Worm (Caenorhabditis elegans): ENCODE measurements around the gene srd-41.

Gene srd-41

ce11 chrX:12313779-12314178, 12.7 kb upstream of the srd-41 start:
- TF ChIP-seq him-1 (tag; optimal IDR thresholded peaks at IDR 0.05) = no peak
- TF ChIP-seq W03F9.2 (tag; optimal IDR thresholded peaks at IDR 0.05) = no peak
- TF ChIP-seq dao-5 (tag; optimal IDR thresholded peaks at IDR 0.05) = no peak

DNA sequence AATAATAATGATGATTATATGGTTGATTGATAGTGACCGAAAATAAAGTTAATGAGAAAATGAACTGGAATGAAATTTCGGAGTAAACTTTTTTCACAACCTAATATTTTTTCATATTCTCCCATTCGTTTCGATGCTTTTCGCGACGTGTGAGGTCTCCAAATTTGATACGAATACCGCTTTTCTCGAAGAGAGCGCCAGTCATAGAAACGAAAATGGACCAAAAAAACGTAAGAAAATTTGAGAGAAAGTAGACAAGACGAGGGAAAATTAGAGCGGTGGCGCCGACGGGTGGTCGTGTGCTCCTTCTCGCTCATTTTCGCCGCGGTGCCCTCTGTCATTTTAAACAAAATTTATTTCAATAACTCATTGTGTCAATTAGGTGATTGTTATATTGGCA, 12.1 kb upstream of the srd-41 start:
- TF ChIP-seq W03F9.2 (tag; optimal IDR thresholded peaks at IDR 0.05) (no peak), dao-5 (tag; optimal IDR thresholded peaks at IDR 0.05) (no peak), him-1 (tag; optimal IDR thresholded peaks at IDR 0.05) (no peak)

DNA sequence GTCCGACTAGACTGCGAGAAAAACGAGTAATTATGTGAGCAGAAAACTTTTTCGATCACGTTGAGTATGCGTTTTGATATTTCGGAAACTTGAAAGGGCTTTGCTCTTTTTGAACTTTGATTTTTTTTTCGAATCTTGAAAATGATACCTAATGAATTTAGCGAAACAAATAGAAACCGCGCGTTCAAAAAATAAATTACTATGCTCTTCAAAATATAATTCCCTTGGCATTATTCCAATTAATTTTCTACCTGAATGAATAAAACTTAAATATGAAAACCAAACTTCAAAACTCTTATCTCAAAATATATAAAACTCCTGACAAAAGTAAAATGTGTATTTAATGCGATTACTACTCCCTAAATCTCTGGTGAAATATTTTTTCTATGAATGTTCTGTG, 11.3 kb upstream of the srd-41 start, which contains the start of gene xtr-2:
TSS of gene xtr-2 (plus strand) at position 301 of the 400 bp plus-strand sequence.
- TF ChIP-seq dao-5 (tag; optimal IDR thresholded peaks at IDR 0.05) (no peak), him-1 (tag; optimal IDR thresholded peaks at IDR 0.05) (no peak), W03F9.2 (tag; optimal IDR thresholded peaks at IDR 0.05) (no peak)

DNA sequence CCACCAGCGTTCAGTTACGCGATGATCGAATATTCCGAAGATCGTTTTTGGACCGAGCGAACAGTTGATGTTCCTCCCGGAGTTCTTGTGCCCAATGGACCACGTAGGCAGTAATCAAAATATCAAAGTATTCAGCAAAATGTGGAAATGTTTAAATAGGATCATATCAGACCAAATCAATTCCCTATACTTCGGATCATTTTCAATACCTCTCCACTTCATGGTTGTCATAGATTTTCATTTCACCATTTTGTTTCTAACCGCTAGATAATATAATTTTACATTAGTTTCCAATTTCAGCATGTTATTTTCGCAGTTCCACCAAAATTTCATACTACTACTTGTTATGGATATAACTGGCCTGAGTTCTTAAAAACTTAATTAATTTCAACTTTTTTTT, 9.0 kb upstream of the srd-41 start:
- TF ChIP-seq him-1 (tag; optimal IDR thresholded peaks at IDR 0.05) (no peak), dao-5 (tag; optimal IDR thresholded peaks at IDR 0.05) (no peak), W03F9.2 (tag; optimal IDR thresholded peaks at IDR 0.05) (no peak)

DNA sequence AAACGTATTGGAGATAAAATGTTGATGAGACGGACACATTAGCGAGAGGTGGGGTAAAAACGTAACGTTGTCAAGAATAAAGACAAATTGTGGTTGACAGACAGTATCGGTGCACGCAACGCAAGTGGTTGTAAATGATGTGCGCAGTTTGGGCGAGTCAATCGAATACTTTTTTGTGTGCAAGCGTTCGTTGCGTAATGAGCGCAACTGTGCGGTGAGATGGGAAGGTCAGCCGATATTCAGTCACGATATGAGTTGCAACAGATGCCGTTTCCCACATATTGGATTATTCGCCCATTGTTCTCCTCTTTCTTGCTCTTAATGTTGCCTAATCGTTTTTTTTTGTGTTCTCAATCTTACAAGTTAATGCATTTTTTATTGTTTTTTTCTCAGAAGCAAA, 5.8 kb upstream of the srd-41 start, which contains the start of gene ceh-40:
TSS of gene ceh-40 (minus strand) at position 41 of the 400 bp plus-strand sequence.
- TF ChIP-seq dao-5 (tag; optimal IDR thresholded peaks at IDR 0.05) (no peak), W03F9.2 (tag; optimal IDR thresholded peaks at IDR 0.05) (no peak), him-1 (tag; optimal IDR thresholded peaks at IDR 0.05) (no peak)

DNA sequence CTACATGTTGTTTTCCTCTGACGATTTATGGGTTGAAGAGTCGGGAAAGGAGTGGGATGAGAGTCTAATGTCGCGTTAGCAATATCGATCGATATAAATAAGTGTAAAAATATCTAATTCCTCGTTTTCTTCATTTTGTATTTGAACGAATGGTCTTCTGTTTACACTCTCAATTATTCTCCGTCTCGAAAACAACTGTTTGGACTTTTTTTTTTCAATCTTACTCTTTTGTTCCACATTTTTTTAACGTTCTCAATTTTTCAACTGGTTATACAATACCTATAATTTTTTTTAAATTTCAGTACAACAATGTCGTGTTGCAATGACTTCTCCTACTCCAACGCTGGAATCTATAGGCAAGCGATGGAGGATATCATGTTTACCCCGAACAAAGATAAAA, 5.2 kb upstream of the srd-41 start, which contains the start of gene F17A2.13:
TSS of gene F17A2.13 (plus strand) at position 301 of the 400 bp plus-strand sequence.
- no peak for TF ChIP-seq W03F9.2 (tag; optimal IDR thresholded peaks at IDR 0.05)
- no peak for TF ChIP-seq dao-5 (tag; optimal IDR thresholded peaks at IDR 0.05)
- no peak for TF ChIP-seq him-1 (tag; optimal IDR thresholded peaks at IDR 0.05)

ce11 chrX:12323439-12323838, 3.1 kb upstream of the srd-41 start, which contains the start of gene srd-40:
TSS of gene srd-40 (plus strand) at chrX:12323739.
- no peak for TF ChIP-seq dao-5 (tag; optimal IDR thresholded peaks at IDR 0.05)
- TF ChIP-seq W03F9.2 (tag; optimal IDR thresholded peaks at IDR 0.05) = no peak
- no peak for TF ChIP-seq him-1 (tag; optimal IDR thresholded peaks at IDR 0.05)

DNA sequence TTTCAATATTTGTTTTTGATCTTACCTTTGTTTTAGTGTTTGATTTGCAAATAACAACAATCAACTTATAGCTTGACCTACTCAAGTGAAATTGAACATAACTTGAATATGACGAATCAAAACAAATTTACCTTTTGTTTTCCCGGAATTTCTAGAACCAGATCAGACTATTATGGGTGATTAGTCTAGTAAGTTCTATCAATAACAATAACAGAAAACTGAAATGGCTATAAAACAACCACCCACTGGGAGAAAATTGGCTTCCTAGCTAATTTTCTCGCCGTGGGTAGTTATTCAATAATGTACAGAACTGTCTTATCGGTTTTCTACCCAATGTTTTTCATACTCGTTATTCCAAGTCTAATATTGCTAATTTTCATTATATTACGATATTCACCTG, 2.2 kb downstream of the srd-41 start, which contains the start of gene srd-45:
TSS of gene srd-45 (plus strand) at position 301 of the 400 bp plus-strand sequence.
- TF ChIP-seq dao-5 (tag; optimal IDR thresholded peaks at IDR 0.05) = no peak
- no peak for TF ChIP-seq him-1 (tag; optimal IDR thresholded peaks at IDR 0.05)

- TF ChIP-seq him-1 (tag; optimal IDR thresholded peaks at IDR 0.05) = no peak
These were observed 5.3 kb downstream of the srd-41 start, which contains the start of gene srd-46 for ce11 chrX:12331795-12332194. TSS of gene srd-46 (plus strand) at chrX:12332095.

DNA sequence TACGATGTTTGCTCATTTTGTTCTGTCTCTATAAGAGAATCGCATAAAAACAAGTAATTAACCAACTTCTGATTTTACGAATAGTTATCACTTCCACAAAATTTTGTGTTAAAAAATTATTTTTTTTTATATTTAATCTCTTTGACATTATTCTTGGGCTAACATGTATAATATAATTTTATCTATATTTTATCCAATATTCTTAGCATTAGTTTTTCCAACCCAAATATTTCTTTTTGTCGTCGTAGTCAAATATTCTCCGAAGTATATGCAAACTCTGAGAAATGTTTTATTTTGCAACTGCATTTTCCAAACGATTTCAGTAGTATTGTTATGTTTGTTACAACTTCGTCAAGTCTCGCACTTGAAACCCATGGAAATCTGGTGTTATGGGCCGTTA, 7.0 kb downstream of the srd-41 start, which contains the start of gene srd-47:
TSS of gene srd-47 (plus strand) at position 164 of the 400 bp plus-strand sequence.
- TF ChIP-seq W03F9.2 (tag; optimal IDR thresholded peaks at IDR 0.05) = no peak
- no peak for TF ChIP-seq dao-5 (tag; optimal IDR thresholded peaks at IDR 0.05)
- no peak for TF ChIP-seq him-1 (tag; optimal IDR thresholded peaks at IDR 0.05)

ce11 chrX:12335808-12336207, 9.3 kb downstream of the srd-41 start, which contains the start of gene srd-48:
TSS of gene srd-48 (plus strand) at chrX:12336108.
- TF ChIP-seq W03F9.2 (tag; optimal IDR thresholded peaks at IDR 0.05) = no peak
- TF ChIP-seq dao-5 (tag; optimal IDR thresholded peaks at IDR 0.05) = no peak
- no peak for TF ChIP-seq him-1 (tag; optimal IDR thresholded peaks at IDR 0.05)

DNA sequence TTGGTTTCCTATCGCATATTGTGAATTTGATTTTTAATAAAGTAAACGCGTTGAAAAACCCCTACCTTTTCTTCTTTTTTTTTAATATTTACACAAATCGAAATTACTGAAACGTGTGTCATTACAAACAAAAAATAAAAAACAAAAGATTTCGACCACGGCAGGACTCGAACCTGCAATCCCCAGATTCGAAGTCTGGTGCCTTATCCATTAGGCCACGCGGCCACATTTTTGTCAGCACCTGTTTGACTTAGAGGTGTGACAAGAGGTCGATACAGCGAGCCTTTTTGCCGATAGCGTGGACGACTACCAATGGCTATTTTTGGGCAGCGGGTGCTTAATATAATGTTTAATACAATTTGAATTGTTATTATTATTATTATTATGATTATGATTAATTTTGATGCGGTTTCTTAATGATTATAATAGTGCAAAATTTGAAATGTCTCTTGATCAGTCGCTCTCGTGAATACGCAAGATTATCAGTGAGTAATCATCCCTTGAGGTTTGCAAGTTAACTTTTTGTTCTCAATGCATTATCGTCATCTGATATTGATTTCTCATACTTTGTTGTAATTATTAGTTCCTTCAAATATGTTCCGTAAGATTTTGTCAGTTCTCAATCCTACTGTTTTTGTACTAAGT, 11.4 kb downstream of the srd-41 start, which contains the start of gene srd-44:
TSS of gene srd-44 (plus strand) at position 595 of the 645 bp plus-strand sequence.
- TF ChIP-seq W03F9.2 (tag; optimal IDR thresholded peaks at IDR 0.05) (no peak), dao-5 (tag; optimal IDR thresholded peaks at IDR 0.05) (no peak), him-1 (tag; optimal IDR thresholded peaks at IDR 0.05) (no peak)

ce11 chrX:12341338-12341737, 14.8 kb downstream of the srd-41 start, which contains the start of gene zig-2:
TSS of gene zig-2 (minus strand) at chrX:12341438.
- TF ChIP-seq dao-5 (tag; optimal IDR thresholded peaks at IDR 0.05) (no peak), W03F9.2 (tag; optimal IDR thresholded peaks at IDR 0.05) (no peak), him-1 (tag; optimal IDR thresholded peaks at IDR 0.05) (no peak)

DNA sequence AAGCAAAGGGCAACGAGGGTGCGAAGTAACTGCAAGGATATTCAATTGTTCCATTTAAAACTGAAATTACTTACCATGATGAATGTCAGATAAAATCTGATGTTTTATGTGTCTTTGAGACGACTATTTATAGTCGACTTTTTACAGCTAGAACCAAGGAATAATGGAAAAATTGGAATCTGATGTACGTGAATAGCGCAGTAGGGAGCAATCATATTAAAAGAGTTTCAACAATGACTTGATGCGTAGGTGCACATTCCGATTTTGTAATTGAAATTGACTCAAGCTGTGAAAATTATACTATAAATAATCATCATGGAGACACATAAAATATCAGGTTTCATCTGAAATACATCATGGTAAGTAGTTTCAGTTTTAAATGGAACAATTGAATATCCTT, 16.8 kb downstream of the srd-41 start, which contains the start of the genes nspc-9 and nspc-10:
TSS of gene nspc-9 (minus strand) at position 101 of the 400 bp plus-strand sequence.
TSS of gene nspc-10 (plus strand) at position 331 of the 400 bp plus-strand sequence.
- TF ChIP-seq W03F9.2 (tag; optimal IDR thresholded peaks at IDR 0.05) (no peak), him-1 (tag; optimal IDR thresholded peaks at IDR 0.05) (no peak), dao-5 (tag; optimal IDR thresholded peaks at IDR 0.05) (no peak)
